Fruit fly (Drosophila melanogaster) whole organism, embryonic: ENCODE measurements around the gene Rpn12.

Experiments
- ATbp ChIP-seq: fragments of 200-800 bp; sonication (Bioruptor generic); optimal IDR thresholded peaks from 2 replicates; lab custom pipeline; 2017; ENCODE audit warnings: missing biosample characterization, mild to moderate bottlenecking, missing genetic modification characterization, missing genetic modification reagents
- Aef1 ChIP-seq: fragments of 200-800 bp; sonication (Bioruptor generic); IDR thresholded peaks from 3 replicates; pipeline ENCODE4 v1.3.6; 2022; ENCODE audit warnings: missing biosample characterization, missing genetic modification characterization
- B-H1 ChIP-seq: fragments of 200-800 bp; sonication (Bioruptor generic); IDR thresholded peaks from 3 replicates; pipeline ENCODE4 v1.3.6; 2022; ENCODE audit warnings: missing biosample characterization, missing genetic modification characterization
- B-H2 ChIP-seq: fragments of 200-800 bp; sonication (Bioruptor generic); optimal IDR thresholded peaks from 2 replicates; lab custom pipeline; 2018; ENCODE audit warnings: missing biosample characterization, mild to moderate bottlenecking, missing genetic modification characterization
- CG10654 ChIP-seq: fragments of 200-800 bp; sonication (Bioruptor generic); optimal IDR thresholded peaks from 2 replicates; lab custom pipeline; 2016; ENCODE audit warnings: missing biosample characterization, missing genetic modification characterization
- CG10959 ChIP-seq: fragments of 200-800 bp; sonication (Bioruptor generic); IDR thresholded peaks from 2 replicates; pipeline ENCODE4 v1.3.6; 2022; ENCODE audit warnings: missing biosample characterization, missing genetic modification characterization
- CG11398 ChIP-seq: fragments of 200-800 bp; sonication (Bioruptor generic); optimal IDR thresholded peaks from 2 replicates; lab custom pipeline; 2016; ENCODE audit warnings: missing biosample characterization, missing genetic modification characterization
- CG12071 ChIP-seq: fragments of 200-800 bp; sonication (Bioruptor generic); optimal IDR thresholded peaks from 3 replicates; lab custom pipeline; 2018; ENCODE audit warnings: missing biosample characterization, mild to moderate bottlenecking, missing genetic modification characterization
- CG15011 ChIP-seq: fragments of 200-800 bp; sonication (Bioruptor generic); optimal IDR thresholded peaks from 3 replicates; lab custom pipeline; 2018; ENCODE audit warnings: missing biosample characterization, mild to moderate bottlenecking, missing genetic modification characterization
- CG17912 ChIP-seq: fragments of 200-800 bp; sonication (Bioruptor generic); optimal IDR thresholded peaks from 2 replicates; lab custom pipeline; 2018; ENCODE audit warnings: missing biosample characterization, mild to moderate bottlenecking, missing genetic modification characterization
- CG18262 ChIP-seq: fragments of 200-800 bp; optimal IDR thresholded peaks from 3 replicates; lab custom pipeline; 2019; ENCODE audit warnings: missing biosample characterization, mild to moderate bottlenecking, missing genetic modification characterization, moderate library complexity
- CG18476 ChIP-seq: fragments of 200-800 bp; sonication (Bioruptor generic); optimal IDR thresholded peaks from 2 replicates; lab custom pipeline; 2016; ENCODE audit warnings: missing biosample characterization, mild to moderate bottlenecking, missing genetic modification characterization
- CG18619 ChIP-seq: fragments of 200-800 bp; sonication (Bioruptor generic); optimal IDR thresholded peaks from 3 replicates; lab custom pipeline; 2017; ENCODE audit warnings: missing biosample characterization, mild to moderate bottlenecking, missing genetic modification characterization
- CG2678 ChIP-seq: fragments of 200-800 bp; sonication (Bioruptor generic); optimal IDR thresholded peaks from 3 replicates; lab custom pipeline; 2019; ENCODE audit warnings: missing biosample characterization, mild to moderate bottlenecking, missing genetic modification characterization, moderate library complexity
- CG2712 ChIP-seq: fragments of 200-800 bp; optimal IDR thresholded peaks from 3 replicates; lab custom pipeline; 2019; ENCODE audit warnings: missing biosample characterization, mild to moderate bottlenecking, missing genetic modification characterization, moderate library complexity
- CG4404 ChIP-seq: fragments of 200-800 bp; sonication (Bioruptor generic); IDR thresholded peaks from 2 replicates; pipeline ENCODE4 v1.3.6; 2022; ENCODE audit warnings: missing biosample characterization, missing genetic modification characterization
- CG6654 ChIP-seq: fragments of 200-800 bp; sonication (Bioruptor generic); optimal IDR thresholded peaks from 2 replicates; lab custom pipeline; 2017; ENCODE audit warnings: missing biosample characterization, mild to moderate bottlenecking, missing genetic modification characterization
- CG6813 ChIP-seq: fragments of 200-800 bp; sonication (Bioruptor generic); optimal IDR thresholded peaks from 2 replicates; lab custom pipeline; 2017; ENCODE audit warnings: missing biosample characterization, missing genetic modification characterization, mild to moderate bottlenecking, moderate library complexity, missing genetic modification reagents
- CG6854 ChIP-seq: fragments of 200-800 bp; sonication (Bioruptor generic); optimal IDR thresholded peaks from 3 replicates; lab custom pipeline; 2017; ENCODE audit warnings: missing biosample characterization, mild to moderate bottlenecking, missing genetic modification characterization
- CG7745 ChIP-seq: fragments of 200-800 bp; sonication (Bioruptor generic); optimal IDR thresholded peaks from 2 replicates; lab custom pipeline; 2018; ENCODE audit warnings: missing biosample characterization, mild to moderate bottlenecking, missing genetic modification characterization, moderate library complexity
- CG7963 ChIP-seq: fragments of 200-800 bp; sonication (Bioruptor generic); IDR thresholded peaks from 3 replicates; pipeline ENCODE4 v1.3.6; 2022; ENCODE audit warnings: missing biosample characterization, missing genetic modification characterization; ENCODE audit not compliant: partially characterized antibody
- Fer3 ChIP-seq: fragments of 200-800 bp; sonication (Bioruptor generic); optimal IDR thresholded peaks from 2 replicates; lab custom pipeline; 2018; ENCODE audit warnings: missing biosample characterization, mild to moderate bottlenecking, missing genetic modification characterization, moderate library complexity
- Gsc ChIP-seq: fragments of 200-800 bp; sonication (Bioruptor generic); IDR thresholded peaks from 2 replicates; pipeline ENCODE4 v1.3.6; 2022; ENCODE audit warnings: missing biosample characterization, missing genetic modification characterization
- HLHmδ ChIP-seq: fragments of 200-800 bp; sonication (Bioruptor generic); optimal IDR thresholded peaks from 2 replicates; lab custom pipeline; 2018; ENCODE audit warnings: missing biosample characterization, mild to moderate bottlenecking, missing genetic modification characterization, moderate library complexity
- Kr ChIP-seq: fragments of 200-800 bp; sonication (Bioruptor generic); optimal IDR thresholded peaks from 2 replicates; lab custom pipeline; 2017; ENCODE audit warnings: missing biosample characterization, mild to moderate bottlenecking, missing genetic modification characterization
- Lhr ChIP-seq: fragments of 200-800 bp; sonication (Bioruptor generic); optimal IDR thresholded peaks from 3 replicates; lab custom pipeline; 2017; ENCODE audit warnings: mild to moderate bottlenecking, missing biosample characterization, missing genetic modification reagents, missing genetic modification characterization
- Lim3 ChIP-seq: fragments of 200-800 bp; sonication (Bioruptor generic); IDR thresholded peaks from 2 replicates; pipeline ENCODE4 v1.3.6; 2022; ENCODE audit warnings: missing biosample characterization, missing genetic modification characterization
- Meics ChIP-seq: fragments of 200-800 bp; sonication (Bioruptor generic); optimal IDR thresholded peaks from 2 replicates; lab custom pipeline; 2017; ENCODE audit warnings: missing biosample characterization, mild to moderate bottlenecking, missing genetic modification characterization
- Myb ChIP-seq: fragments of 200-800 bp; sonication (Bioruptor generic); optimal IDR thresholded peaks from 2 replicates; lab custom pipeline; 2016; ENCODE audit warnings: missing biosample characterization, missing genetic modification characterization
- PHDP ChIP-seq: fragments of 200-800 bp; sonication (Bioruptor generic); optimal IDR thresholded peaks from 3 replicates; lab custom pipeline; 2018; ENCODE audit warnings: missing biosample characterization, mild to moderate bottlenecking, missing genetic modification characterization, moderate library complexity
- Sin3A ChIP-seq: fragments of >200 bp; optimal IDR thresholded peaks from 2 replicates; lab custom pipeline; 2018
- Stat92E ChIP-seq, 3 experiments: fragments of >200 bp in 2 of 3; fragments of 200-800 bp in 1 of 3; sonication (Bioruptor generic) in 1 of 3; optimal IDR thresholded peaks; 2 replicates each; lab custom pipeline; 2017 to 2019; ENCODE audit warnings: missing biosample characterization in 3 of 3, missing genetic modification characterization in 3 of 3, mild to moderate bottlenecking in 1 of 3, moderate library complexity in 1 of 3
- Taf1 ChIP-seq: fragments of 200-800 bp; sonication (Bioruptor generic); IDR thresholded peaks from 2 replicates; pipeline ENCODE4 v1.3.6; 2022; ENCODE audit warnings: missing biosample characterization, missing genetic modification characterization
- Trl ChIP-seq, 3 experiments: fragments of >200 bp in 2 of 3; fragments of 200-800 bp in 1 of 3; sonication (Bioruptor generic) in 1 of 3; optimal IDR thresholded peaks; 2 replicates in 1 of 3; 3 replicates in 2 of 3; lab custom pipeline; 2016 to 2017; ENCODE audit warnings: missing biosample characterization in 1 of 3, missing genetic modification characterization in 1 of 3
- bbx ChIP-seq: fragments of 200-800 bp; sonication (Bioruptor generic); IDR thresholded peaks from 2 replicates; pipeline ENCODE4 v1.3.6; 2022; ENCODE audit warnings: missing biosample characterization, missing genetic modification characterization; ENCODE audit not compliant: partially characterized antibody
- bigmax ChIP-seq: fragments of 200-800 bp; sonication (Bioruptor generic); optimal IDR thresholded peaks from 2 replicates; lab custom pipeline; 2018; ENCODE audit warnings: missing biosample characterization, mild to moderate bottlenecking, missing genetic modification characterization
- br ChIP-seq: fragments of >200 bp; optimal IDR thresholded peaks from 2 replicates; lab custom pipeline; 2017
- bsh ChIP-seq, 2 experiments: fragments of 200-800 bp; sonication (Bioruptor generic); optimal IDR thresholded peaks; 2 replicates each; lab custom pipeline; 2017 to 2018; ENCODE audit warnings: mild to moderate bottlenecking in 2 of 2, missing biosample characterization in 2 of 2, missing genetic modification characterization in 2 of 2, moderate library complexity in 1 of 2
- chif ChIP-seq, 2 experiments: fragments of 200-800 bp; sonication (Bioruptor generic); optimal IDR thresholded peaks; 3 replicates each; lab custom pipeline; 2016; ENCODE audit warnings: missing biosample characterization in 2 of 2, missing genetic modification characterization in 2 of 2
- crol ChIP-seq: fragments of 200-800 bp; sonication (Bioruptor generic); IDR thresholded peaks from 2 replicates; pipeline ENCODE4 v1.3.6; 2022; ENCODE audit warnings: missing biosample characterization, missing genetic modification characterization
- da ChIP-seq: fragments of 200-800 bp; sonication (Bioruptor generic); optimal IDR thresholded peaks from 2 replicates; lab custom pipeline; 2016; ENCODE audit warnings: missing biosample characterization, missing genetic modification characterization
- gce ChIP-seq: fragments of 200-800 bp; sonication (Bioruptor generic); IDR thresholded peaks from 3 replicates; pipeline ENCODE4 v1.3.6; 2022; ENCODE audit warnings: missing biosample characterization, missing genetic modification characterization
- her ChIP-seq: fragments of 200-800 bp; sonication (Bioruptor generic); optimal IDR thresholded peaks from 2 replicates; lab custom pipeline; 2016; ENCODE audit warnings: missing biosample characterization, missing genetic modification characterization
- insv ChIP-seq, 2 experiments: fragments of 200-800 bp; sonication (Bioruptor generic); optimal IDR thresholded peaks; 3 replicates each; lab custom pipeline; 2016 to 2018; ENCODE audit warnings: missing biosample characterization in 2 of 2, missing genetic modification characterization in 2 of 2
- kah ChIP-seq: fragments of 200-800 bp; sonication (Bioruptor generic); optimal IDR thresholded peaks from 2 replicates; lab custom pipeline; 2018; ENCODE audit warnings: missing biosample characterization, mild to moderate bottlenecking, missing genetic modification characterization
- klu ChIP-seq: fragments of 200-800 bp; sonication (Bioruptor generic); IDR thresholded peaks from 2 replicates; pipeline ENCODE4 v1.3.6; 2022; ENCODE audit warnings: missing biosample characterization, missing genetic modification characterization
- lola ChIP-seq, 3 experiments: fragments of >200 bp in 2 of 3; fragments of 200-800 bp in 1 of 3; sonication (Bioruptor generic) in 1 of 3; optimal IDR thresholded peaks; 2 replicates each; lab custom pipeline; 2017 to 2019; ENCODE audit warnings: missing biosample characterization in 3 of 3, missing genetic modification characterization in 3 of 3, mild to moderate bottlenecking in 1 of 3, moderate library complexity in 1 of 3
- luna ChIP-seq: fragments of 200-800 bp; sonication (Bioruptor generic); optimal IDR thresholded peaks from 2 replicates; lab custom pipeline; 2016; ENCODE audit warnings: missing biosample characterization, missing genetic modification characterization
- peb ChIP-seq: fragments of 200-800 bp; sonication (Bioruptor generic); IDR thresholded peaks from 2 replicates; pipeline ENCODE4 v1.3.6; 2022; ENCODE audit warnings: missing biosample characterization, missing genetic modification characterization
- tio ChIP-seq: fragments of 200-800 bp; sonication (Bioruptor generic); optimal IDR thresholded peaks from 2 replicates; lab custom pipeline; 2017; ENCODE audit warnings: missing biosample characterization, missing genetic modification characterization, inconsistent platforms

Rpn12 gene

dm6 chr3L:16574307-16574946 is 8.4 kb upstream of the Rpn12 start, which contains the start of gene mbf1 (continued):
- no peak for TF ChIP-seq luna (GFP tag; lab: Kevin White, UChicago)
- TF ChIP-seq B-H2 (GFP tag; lab: Kevin White, UChicago) = peak; percentile 24
- TF ChIP-seq B-H1 (GFP tag; lab: Robert Waterston, UW) = no peak
- TF ChIP-seq br (lab: Kevin White, UChicago) = no peak
- TF ChIP-seq CG6854 (GFP tag; lab: Kevin White, UChicago) = no peak
- no peak for TF ChIP-seq Meics (GFP tag; lab: Kevin White, UChicago)
- TF ChIP-seq CG7963 (GFP tag; lab: Robert Waterston, UW) = no peak
- TF ChIP-seq Lim3 (GFP tag; lab: Robert Waterston, UW) = no peak
- no peak for TF ChIP-seq CG10654 (GFP tag; lab: Kevin White, UChicago)
- no peak for TF ChIP-seq Taf1
- TF ChIP-seq bbx (GFP tag; lab: Robert Waterston, UW) = peak; percentile 14
- no peak for TF ChIP-seq CG18619
- no peak for TF ChIP-seq CG12071 (GFP tag; lab: Kevin White, UChicago)
- peak; percentile 72 for TF ChIP-seq Myb
- no peak for TF ChIP-seq lola (GFP tag; optimal IDR thresholded peaks at IDR 0.05; lab: Kevin White, UChicago)
- TF ChIP-seq Lhr = peak; percentile 50
- TF ChIP-seq HLHmδ = no peak
- no peak for TF ChIP-seq da (GFP tag; lab: Kevin White, UChicago)
- TF ChIP-seq kah (GFP tag; lab: Kevin White, UChicago) = no peak
- no peak for TF ChIP-seq CG6654
- peak in 1 of 2 experiments; percentile 1 for TF ChIP-seq bsh (GFP tag; optimal IDR thresholded peaks at IDR 0.05; lab: Kevin White, UChicago)
- no peak for TF ChIP-seq bigmax
- TF ChIP-seq gce (GFP tag; lab: Robert Waterston, UW) = no peak
- no peak for TF ChIP-seq Aef1 (GFP tag; lab: Robert Waterston, UW)
- TF ChIP-seq CG10959 (GFP tag; lab: Robert Waterston, UW) = no peak
- TF ChIP-seq CG2678 (tag; lab: Kevin White, UChicago) = peak; percentile 19
- no peak for TF ChIP-seq Gsc (GFP tag; lab: Robert Waterston, UW)
- TF ChIP-seq CG6813 = no peak
- TF ChIP-seq CG17912 (GFP tag; lab: Kevin White, UChicago) = no peak
- TF ChIP-seq Stat92E (GFP tag; optimal IDR thresholded peaks at IDR 0.05; lab: Kevin White, UChicago) = no peak
- peak; percentile 40 for TF ChIP-seq PHDP
- TF ChIP-seq CG4404 (GFP tag; lab: Robert Waterston, UW) = no peak
- no peak for TF ChIP-seq her (GFP tag; lab: Kevin White, UChicago)
- TF ChIP-seq Trl (optimal IDR thresholded peaks at IDR 0.05; lab: Kevin White, UChicago) = no peak
- peak; percentile 21 for TF ChIP-seq Trl (GFP tag; optimal IDR thresholded peaks at IDR 0.05; lab: Kevin White, UChicago)
- TF ChIP-seq CG15011 = no peak
- no peak for TF ChIP-seq CG11398 (GFP tag; lab: Kevin White, UChicago)
- TF ChIP-seq CG7745 = no peak
- TF ChIP-seq klu (GFP tag; lab: Robert Waterston, UW) = no peak
- peak; percentile 53 for TF ChIP-seq CG2712 (tag; lab: Kevin White, UChicago)
- TF ChIP-seq crol (GFP tag; lab: Robert Waterston, UW) = no peak
- TF ChIP-seq Fer3 (tag; lab: Kevin White, UChicago) = no peak
- TF ChIP-seq CG18476 (GFP tag; lab: Kevin White, UChicago) = no peak
- peak; percentile 88 for TF ChIP-seq Sin3A (lab: Kevin White, UChicago)
- no peak for TF ChIP-seq ATbp (GFP tag; lab: Kevin White, UChicago)
- TF ChIP-seq peb (GFP tag; lab: Robert Waterston, UW) = no peak
- TF ChIP-seq chif (GFP tag; optimal IDR thresholded peaks at IDR 0.05; lab: Kevin White, UChicago) = peak in 1 of 2 experiments; percentile 8
- peak; percentile 5 for TF ChIP-seq CG18262 (tag; lab: Kevin White, UChicago)
- peak in 1 of 2 experiments; percentile 10 for TF ChIP-seq insv (GFP tag; optimal IDR thresholded peaks at IDR 0.05; lab: Kevin White, UChicago)
- TF ChIP-seq tio (GFP tag; lab: Kevin White, UChicago) = no peak
- no peak for TF ChIP-seq Kr (GFP tag; lab: Kevin White, UChicago)
